Fruit fly (Drosophila melanogaster): ENCODE measurements around the gene SWIP.

Gene SWIP

DNA sequence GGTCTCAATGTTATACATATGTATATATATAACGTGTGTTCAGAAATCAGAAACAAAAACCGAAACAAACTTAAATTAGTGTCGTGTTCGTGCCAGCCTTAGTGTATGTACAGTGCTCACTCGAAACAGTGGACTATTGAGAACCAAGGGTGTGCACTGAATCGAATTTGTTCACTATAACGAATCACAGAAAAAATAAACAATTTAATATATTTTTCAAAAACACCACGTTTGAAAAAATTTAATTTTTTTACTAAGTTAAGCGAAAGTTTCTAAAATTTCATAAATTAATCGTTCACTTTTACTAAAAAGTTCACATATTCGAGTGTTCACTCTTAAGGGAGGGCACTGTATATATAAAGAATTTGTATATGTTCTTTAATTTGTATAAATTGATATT is 28.3 kb upstream of the SWIP start (continued):
- TF ChIP-seq Med (GFP tag): peak; percentile 76
- TF ChIP-seq CG8944 (GFP tag; optimal IDR thresholded peaks at IDR 0.05): no peak
- peak; percentile 40 for TF ChIP-seq Hmr (GFP tag; optimal IDR thresholded peaks at IDR 0.05)
- TF ChIP-seq ATbp (GFP tag; optimal IDR thresholded peaks at IDR 0.05): no peak
- TF ChIP-seq fru (optimal IDR thresholded peaks at IDR 0.05): no peak
- no peak for TF ChIP-seq Ptx1 (GFP tag; IDR thresholded peaks at IDR 0.05)
- no peak for TF ChIP-seq zen (tag; optimal IDR thresholded peaks at IDR 0.05)
- TF ChIP-seq h (optimal IDR thresholded peaks at IDR 0.05): no peak
- TF ChIP-seq bcd (GFP tag; optimal IDR thresholded peaks at IDR 0.05): no peak
- no peak for TF ChIP-seq Hr39 (optimal IDR thresholded peaks at IDR 0.05)
- TF ChIP-seq Fer1 (GFP tag; optimal IDR thresholded peaks at IDR 0.05): peak; percentile 47
- TF ChIP-seq CG1529 (GFP tag; optimal IDR thresholded peaks at IDR 0.05): no peak
- peak; percentile 19; the same call in 1 of the 2 replicates for TF ChIP-seq CG32532 (GFP tag; IDR thresholded peaks at IDR 0.05)
- no peak for TF ChIP-seq tin (GFP tag; optimal IDR thresholded peaks at IDR 0.05)
- no peak for TF ChIP-seq jigr1 (GFP tag; IDR thresholded peaks at IDR 0.05)
- peak; percentile 25; the same call in 2 of the 3 replicates for TF ChIP-seq tgo (GFP tag; IDR thresholded peaks at IDR 0.05)
- peak; percentile 14 for TF ChIP-seq CG17829 (tag; optimal IDR thresholded peaks at IDR 0.05)
- TF ChIP-seq row (GFP tag; IDR thresholded peaks at IDR 0.05): peak; percentile 77
- TF ChIP-seq CG6689 (GFP tag; IDR thresholded peaks at IDR 0.05): no peak
- no peak for TF ChIP-seq CG42726 (GFP tag; IDR thresholded peaks at IDR 0.05; ENCODE audit: partially characterized antibody)
- TF ChIP-seq CG11504 (tag; optimal IDR thresholded peaks at IDR 0.05): peak; percentile 51
- peak; percentile 3 for TF ChIP-seq Ets65A (GFP tag)
- peak; percentile 4 for TF ChIP-seq sug (tag; optimal IDR thresholded peaks at IDR 0.05)
- TF ChIP-seq D19B (GFP tag; optimal IDR thresholded peaks at IDR 0.05): no peak
- no peak for TF ChIP-seq CrebB (tag; optimal IDR thresholded peaks at IDR 0.05)
- TF ChIP-seq Meics (GFP tag; optimal IDR thresholded peaks at IDR 0.05): peak; percentile 24
- no peak for TF ChIP-seq pho (GFP tag; optimal IDR thresholded peaks at IDR 0.05)
- TF ChIP-seq lmd (GFP tag; IDR thresholded peaks at IDR 0.05): peak; percentile 14; the same call in 1 of the 2 replicates
- no peak for TF ChIP-seq CG4820 (GFP tag; optimal IDR thresholded peaks at IDR 0.05)
- peak; percentile 12 for TF ChIP-seq Asciz (GFP tag; optimal IDR thresholded peaks at IDR 0.05)
- TF ChIP-seq fd64A (GFP tag; optimal IDR thresholded peaks at IDR 0.05): no peak

DNA sequence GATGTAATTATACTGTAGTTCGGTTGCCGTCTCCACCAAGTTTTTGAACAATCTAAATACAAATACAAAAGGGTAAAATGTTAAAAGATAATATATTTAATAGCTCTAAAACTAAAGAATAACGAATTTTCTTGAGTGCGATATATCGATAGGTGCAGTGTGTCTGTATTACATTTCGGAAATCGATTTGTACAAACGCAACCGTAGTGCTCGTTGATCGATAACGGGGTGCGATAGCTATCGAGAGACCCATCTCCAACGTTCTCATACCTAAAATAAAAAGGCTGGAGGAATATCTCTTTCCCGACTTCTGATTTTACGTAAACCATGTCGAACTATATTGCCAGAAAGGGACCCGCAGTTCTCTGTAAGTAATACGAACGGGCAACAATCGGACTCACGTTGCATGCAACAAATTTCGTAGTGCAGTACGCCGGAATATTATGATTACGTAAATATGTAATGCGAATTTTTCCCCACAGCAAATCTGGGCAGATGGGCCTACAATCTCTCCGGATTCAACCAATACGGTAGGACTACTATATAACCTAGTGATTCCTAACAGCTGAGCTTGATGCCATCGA is 27.3 kb upstream of the SWIP start, which contains the start of gene UQCR-14:
TSS of gene UQCR-14 (plus strand) at position 206 of the 584 bp plus-strand sequence.
- TF ChIP-seq bab2 (GFP tag; optimal IDR thresholded peaks at IDR 0.05) (no peak), CG8089 (GFP tag; optimal IDR thresholded peaks at IDR 0.05) (no peak), abd-A (tag; optimal IDR thresholded peaks at IDR 0.05) (no peak), tgo (GFP tag; IDR thresholded peaks at IDR 0.05) (no peak), Sin3A (optimal IDR thresholded peaks at IDR 0.05) (peak; percentile 28), CG7987 (GFP tag; optimal IDR thresholded peaks at IDR 0.05) (peak; percentile 3), Eip74EF (GFP tag; optimal IDR thresholded peaks at IDR 0.05) (no peak), CG15696 (tag; optimal IDR thresholded peaks at IDR 0.05) (no peak), CG11696 (GFP tag; IDR thresholded peaks at IDR 0.05) (no peak), CG2202 (tag; optimal IDR thresholded peaks at IDR 0.05) (no peak), CG9215 (GFP tag; IDR thresholded peaks at IDR 0.05) (no peak), gem (tag; optimal IDR thresholded peaks at IDR 0.05) (peak; percentile 13), Adf1 (GFP tag; IDR thresholded peaks at IDR 0.05) (peak; percentile 34; the same call in 1 of the 2 replicates), Max (GFP tag; optimal IDR thresholded peaks at IDR 0.05) (peak; percentile 7), CG13424 (tag; optimal IDR thresholded peaks at IDR 0.05) (no peak), sqz (GFP tag; optimal IDR thresholded peaks at IDR 0.05) (no peak), ems (GFP tag; optimal IDR thresholded peaks at IDR 0.05) (peak; percentile 2), CG13287 (GFP tag; IDR thresholded peaks at IDR 0.05; ENCODE audit: partially characterized antibody) (peak; percentile 98), E2f2 (GFP tag; IDR thresholded peaks at IDR 0.05) (peak; percentile 71), jumu (GFP tag; optimal IDR thresholded peaks at IDR 0.05) (no peak), gcm2 (GFP tag; optimal IDR thresholded peaks at IDR 0.05) (no peak), ac (GFP tag; optimal IDR thresholded peaks at IDR 0.05) (no peak), sna (GFP tag; IDR thresholded peaks at IDR 0.05; ENCODE audit: partially characterized antibody) (peak; percentile 92), HLH54F (GFP tag; optimal IDR thresholded peaks at IDR 0.05) (no peak)
